Worm (Caenorhabditis elegans) whole organism, late embryonic: ENCODE results near the gene ser-2.

Source experiments
- C08G9.2 ChIP-seq: sonication (generic microtip); optimal IDR thresholded peaks from 2 replicates; lab custom pipeline; 2016; ENCODE audit warnings: mild to moderate bottlenecking, missing genetic modification characterization, moderate library complexity, missing compliant biosample characterization
- K02D7.2 ChIP-seq: sonication (generic microtip); optimal IDR thresholded peaks from 2 replicates; lab custom pipeline; 2017; ENCODE audit warnings: mild to moderate bottlenecking, missing genetic modification characterization, missing compliant biosample characterization
- K09A11.1 ChIP-seq: sonication (generic microtip); optimal IDR thresholded peaks from 2 replicates; lab custom pipeline; 2017; ENCODE audit warnings: antibody characterized with exemption, mild to moderate bottlenecking, missing genetic modification characterization, missing compliant biosample characterization; ENCODE audit not compliant: insufficient read depth
- T23F11.4 ChIP-seq: fragments of 200-800 bp; sonication (Bioruptor generic); optimal IDR thresholded peaks from 2 replicates; lab custom pipeline; 2018; ENCODE audit warnings: mild to moderate bottlenecking, missing genetic modification characterization, missing compliant biosample characterization
- Y22D7AL.16 ChIP-seq: sonication (generic microtip); optimal IDR thresholded peaks from 2 replicates; lab custom pipeline; 2016; ENCODE audit warnings: missing genetic modification characterization, missing compliant biosample characterization
- ceh-14 ChIP-seq: sonication (generic microtip); optimal IDR thresholded peaks from 2 replicates; lab custom pipeline; 2016; ENCODE audit warnings: missing genotype, missing genetic modification characterization, missing compliant biosample characterization
- ceh-19 ChIP-seq: fragments of 200-800 bp; sonication (Bioruptor generic); optimal IDR thresholded peaks from 2 replicates; lab custom pipeline; 2018; ENCODE audit warnings: mild to moderate bottlenecking, missing genetic modification characterization, missing compliant biosample characterization
- ceh-2 ChIP-seq: sonication (generic microtip); optimal IDR thresholded peaks from 2 replicates; lab custom pipeline; 2016; ENCODE audit warnings: missing genotype, missing genetic modification characterization, missing compliant biosample characterization
- ceh-22 ChIP-seq: sonication (generic microtip); optimal IDR thresholded peaks from 2 replicates; lab custom pipeline; 2017; ENCODE audit warnings: missing biosample characterization, missing genetic modification characterization
- ceh-24 ChIP-seq: sonication (generic microtip); optimal IDR thresholded peaks from 2 replicates; lab custom pipeline; 2016; ENCODE audit warnings: mild to moderate bottlenecking, missing genetic modification characterization, missing compliant biosample characterization
- ceh-31 ChIP-seq: sonication (generic microtip); optimal IDR thresholded peaks from 2 replicates; lab custom pipeline; 2016; ENCODE audit warnings: missing genetic modification characterization, missing compliant biosample characterization
- ceh-34 ChIP-seq: sonication (generic microtip); optimal IDR thresholded peaks from 2 replicates; lab custom pipeline; 2016; ENCODE audit warnings: mild to moderate bottlenecking, missing genetic modification characterization, missing compliant biosample characterization
- ceh-48 ChIP-seq: sonication (generic microtip); optimal IDR thresholded peaks from 2 replicates; lab custom pipeline; 2016; ENCODE audit warnings: missing genetic modification characterization, inconsistent platforms, missing compliant biosample characterization
- ceh-6 ChIP-seq: fragments of 200-800 bp; sonication (Bioruptor generic); optimal IDR thresholded peaks from 2 replicates; lab custom pipeline; 2018; ENCODE audit warnings: mild to moderate bottlenecking, missing genetic modification characterization, missing compliant biosample characterization
- ceh-9 ChIP-seq: sonication (generic microtip); optimal IDR thresholded peaks from 2 replicates; lab custom pipeline; 2016; ENCODE audit warnings: mild to moderate bottlenecking, missing genetic modification characterization, inconsistent platforms, missing compliant biosample characterization
- che-1 ChIP-seq: sonication (generic microtip); optimal IDR thresholded peaks from 2 replicates; lab custom pipeline; 2016; ENCODE audit warnings: mild to moderate bottlenecking, missing genetic modification characterization, missing compliant biosample characterization
- dve-1 ChIP-seq: sonication (generic microtip); optimal IDR thresholded peaks from 2 replicates; lab custom pipeline; 2017; ENCODE audit warnings: antibody characterized with exemption, mild to moderate bottlenecking, missing genetic modification characterization, missing compliant biosample characterization
- ets-4 ChIP-seq: sonication (generic microtip); optimal IDR thresholded peaks from 2 replicates; lab custom pipeline; 2016; ENCODE audit warnings: missing genetic modification characterization, missing compliant biosample characterization
- fax-1 ChIP-seq: sonication (generic microtip); optimal IDR thresholded peaks from 2 replicates; lab custom pipeline; 2016; ENCODE audit warnings: missing genotype, missing genetic modification characterization, missing compliant biosample characterization
- fkh-10 ChIP-seq: fragments of 150-350 bp; optimal IDR thresholded peaks from 2 replicates; lab custom pipeline; 2014; ENCODE audit warnings: missing biosample characterization, missing genetic modification reagents, missing genetic modification characterization
- fkh-6 ChIP-seq: sonication (generic microtip); optimal IDR thresholded peaks from 2 replicates; lab custom pipeline; 2016; ENCODE audit warnings: missing genetic modification characterization, missing compliant biosample characterization
- gmeb-2 ChIP-seq: sonication (generic microtip); optimal IDR thresholded peaks from 2 replicates; lab custom pipeline; 2016; ENCODE audit warnings: missing genetic modification characterization, inconsistent platforms, missing compliant biosample characterization
- hlh-15 ChIP-seq: sonication (generic microtip); optimal IDR thresholded peaks from 2 replicates; lab custom pipeline; 2016; ENCODE audit warnings: missing genetic modification characterization, missing compliant biosample characterization
- hlh-30 ChIP-seq: sonication (generic microtip); optimal IDR thresholded peaks from 2 replicates; lab custom pipeline; 2017; ENCODE audit warnings: antibody characterized with exemption, missing genetic modification characterization, missing compliant biosample characterization; ENCODE audit not compliant: insufficient read depth
- hlh-6 ChIP-seq: sonication (generic microtip); optimal IDR thresholded peaks from 2 replicates; lab custom pipeline; 2016; ENCODE audit warnings: missing genotype, missing genetic modification characterization, missing compliant biosample characterization
- hlh-8 ChIP-seq: sonication (generic microtip); optimal IDR thresholded peaks from 2 replicates; lab custom pipeline; 2016; ENCODE audit warnings: missing genotype, missing genetic modification characterization, missing compliant biosample characterization
- lin-11 ChIP-seq: fragments of 200-800 bp; sonication (Bioruptor generic); optimal IDR thresholded peaks from 2 replicates; lab custom pipeline; 2018; ENCODE audit warnings: mild to moderate bottlenecking, missing genetic modification characterization, missing compliant biosample characterization
- madf-2 ChIP-seq: sonication (generic microtip); optimal IDR thresholded peaks from 2 replicates; lab custom pipeline; 2017; ENCODE audit warnings: missing genetic modification characterization, missing compliant biosample characterization
- nfya-1 ChIP-seq: sonication (generic microtip); optimal IDR thresholded peaks from 2 replicates; lab custom pipeline; 2017; ENCODE audit warnings: missing genetic modification characterization, mild to moderate bottlenecking, missing compliant biosample characterization, antibody characterized with exemption, moderate library complexity
- nhr-11 ChIP-seq: fragments of 150-350 bp; optimal IDR thresholded peaks from 2 replicates; lab custom pipeline; 2014; ENCODE audit warnings: missing biosample characterization, missing genetic modification characterization
- nhr-232 ChIP-seq: sonication (generic microtip); optimal IDR thresholded peaks from 2 replicates; lab custom pipeline; 2016; ENCODE audit warnings: missing genetic modification characterization, missing compliant biosample characterization
- odd-2 ChIP-seq: sonication (generic microtip); optimal IDR thresholded peaks from 2 replicates; lab custom pipeline; 2017; ENCODE audit warnings: antibody characterized with exemption, mild to moderate bottlenecking, missing genetic modification characterization, missing compliant biosample characterization
- pag-3 ChIP-seq: sonication (generic microtip); optimal IDR thresholded peaks from 2 replicates; lab custom pipeline; 2016; ENCODE audit warnings: missing compliant biosample characterization, missing genetic modification characterization, borderline replicate concordance
- pax-1 ChIP-seq: fragments of 150-350 bp; optimal IDR thresholded peaks from 2 replicates; lab custom pipeline; 2014; ENCODE audit warnings: missing biosample characterization, missing genetic modification characterization
- pha-2 ChIP-seq: sonication (generic microtip); optimal IDR thresholded peaks from 2 replicates; lab custom pipeline; 2017; ENCODE audit warnings: mild to moderate bottlenecking, missing genetic modification characterization, missing compliant biosample characterization
- pha-4 ChIP-seq: fragments of 150-350 bp; optimal IDR thresholded peaks from 2 replicates; lab custom pipeline; 2018; ENCODE audit warnings: missing biosample characterization, missing genetic modification reagents, missing genetic modification characterization
- pqm-1 ChIP-seq: sonication (generic microtip); optimal IDR thresholded peaks from 2 replicates; lab custom pipeline; 2016; ENCODE audit warnings: missing genetic modification characterization, missing compliant biosample characterization
- rnt-1 ChIP-seq: sonication (generic microtip); optimal IDR thresholded peaks from 2 replicates; lab custom pipeline; 2016; ENCODE audit warnings: missing genetic modification characterization, missing compliant biosample characterization
- tbx-2 ChIP-seq: sonication (generic microtip); optimal IDR thresholded peaks from 2 replicates; lab custom pipeline; 2016; ENCODE audit warnings: missing genetic modification characterization, missing compliant biosample characterization
- ttx-3 ChIP-seq: sonication (generic microtip); optimal IDR thresholded peaks from 2 replicates; lab custom pipeline; 2016; ENCODE audit warnings: missing genetic modification reagents, missing genetic modification characterization, missing compliant biosample characterization
- unc-3 ChIP-seq, 2 experiments: fragments of 200-800 bp in 1 of 2; sonication (Bioruptor generic) in 1 of 2; sonication (generic microtip) in 1 of 2; conservative IDR thresholded peaks in 1 of 2; optimal IDR thresholded peaks in 1 of 2; 2 replicates each; pipeline versions ENCODE4 v1.3.6 to Lab custom; 2016 to 2022; ENCODE audit warnings: missing compliant biosample characterization in 2 of 2, missing genetic modification characterization in 2 of 2, missing genetic modification reagents in 1 of 2
- unc-55 ChIP-seq: sonication (generic microtip); optimal IDR thresholded peaks from 2 replicates; lab custom pipeline; 2017; ENCODE audit warnings: missing biosample characterization, missing genetic modification reagents, missing genetic modification characterization
- unc-86 ChIP-seq: sonication (generic microtip); optimal IDR thresholded peaks from 2 replicates; lab custom pipeline; 2016; ENCODE audit warnings: missing genetic modification characterization, missing compliant biosample characterization

Gene ser-2

DNA sequence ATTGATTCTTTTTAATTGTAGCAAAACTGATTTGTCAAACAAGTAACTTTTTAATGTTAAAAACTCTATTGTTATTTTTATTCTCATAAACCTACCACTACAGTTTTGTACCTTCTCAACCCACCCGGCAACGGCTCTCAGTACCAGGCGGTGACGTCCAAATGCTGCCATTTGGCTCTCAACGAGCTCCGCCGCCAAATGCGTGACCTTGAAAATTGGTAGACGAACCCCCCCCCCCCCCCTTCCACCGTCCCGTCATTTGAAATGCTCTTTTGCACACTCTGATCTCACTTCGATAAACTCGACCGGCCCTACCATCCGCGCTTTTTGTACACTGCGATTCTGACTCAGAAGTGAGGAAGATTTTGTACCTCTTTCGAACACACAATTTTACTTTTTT, 5.9 kb upstream of the ser-2 start:
- TF ChIP-seq hlh-30 (tag; lab: Kevin White, UChicago) (no peak), T23F11.4 (GFP tag; lab: Kevin White, UChicago) (no peak), hlh-8 (tag; lab: Kevin White, UChicago) (no peak), Y22D7AL.16 (no peak)
- TF ChIP-seq, all 69 proteins: peak for 0

DNA sequence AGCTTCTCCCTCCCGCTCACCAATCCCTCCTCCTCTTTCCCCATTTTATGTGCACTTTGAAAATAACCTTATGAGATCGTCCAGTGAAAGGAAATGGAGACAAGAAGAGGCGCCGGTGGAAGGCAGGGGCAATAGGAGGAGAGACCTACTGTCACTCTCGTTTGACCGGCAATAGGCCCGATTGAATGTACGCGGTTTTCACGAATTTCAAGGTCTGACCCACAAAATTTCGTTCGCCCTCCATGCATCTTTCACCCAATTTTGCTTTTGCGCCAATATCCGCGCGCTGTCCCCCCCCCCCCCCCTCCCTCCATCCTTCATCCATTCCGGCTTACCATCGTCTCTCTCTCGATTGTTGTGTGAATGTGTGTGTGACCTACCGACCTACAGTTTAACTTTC, 4.9 kb upstream of the ser-2 start:
- peak; percentile 12 for TF ChIP-seq T23F11.4 (GFP tag; lab: Kevin White, UChicago)
- TF ChIP-seq gmeb-2 (tag; lab: Kevin White, UChicago): peak; percentile 6
- TF ChIP-seq ceh-9: no peak

DNA sequence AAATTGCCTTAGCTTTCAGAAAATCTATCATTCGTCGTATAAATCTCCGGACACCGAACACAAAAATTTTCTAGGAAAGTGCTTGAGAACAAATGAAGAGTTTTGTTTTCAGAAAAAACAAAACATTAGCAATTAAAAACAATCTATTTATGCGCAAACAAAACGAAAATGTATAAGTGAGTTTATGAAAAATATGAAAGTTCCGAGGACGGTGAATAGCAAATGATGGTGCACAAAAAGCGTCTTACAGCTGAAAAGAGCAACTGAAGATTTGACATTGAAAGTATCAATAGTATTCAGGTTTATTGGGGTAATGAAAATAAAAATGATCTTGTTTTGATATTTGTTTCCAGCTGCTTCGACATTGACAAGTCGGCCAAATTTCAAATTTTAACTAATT, 2.8 kb downstream of the ser-2 start:
- TF ChIP-seq pqm-1 (tag; lab: Kevin White, UChicago) (no peak), ceh-24 (tag; lab: Kevin White, UChicago) (no peak), hlh-6 (tag; lab: Kevin White, UChicago) (no peak), ceh-34 (tag; lab: Kevin White, UChicago) (no peak), unc-55 (GFP tag; lab: Kevin White, UChicago) (no peak), K02D7.2 (tag; lab: Kevin White, UChicago) (no peak), fkh-10 (GFP tag; lab: Kevin White, UChicago) (no peak), nhr-11 (no peak), unc-3 (GFP tag; conservative IDR thresholded peaks at IDR 0.05; lab: Robert Waterston, UW) (no peak), unc-3 (tag; optimal IDR thresholded peaks at IDR 0.05; lab: Kevin White, UChicago) (no peak), lin-11 (tag; lab: Kevin White, UChicago) (no peak), ets-4 (no peak), ceh-14 (tag; lab: Kevin White, UChicago) (no peak), ceh-2 (no peak)

DNA sequence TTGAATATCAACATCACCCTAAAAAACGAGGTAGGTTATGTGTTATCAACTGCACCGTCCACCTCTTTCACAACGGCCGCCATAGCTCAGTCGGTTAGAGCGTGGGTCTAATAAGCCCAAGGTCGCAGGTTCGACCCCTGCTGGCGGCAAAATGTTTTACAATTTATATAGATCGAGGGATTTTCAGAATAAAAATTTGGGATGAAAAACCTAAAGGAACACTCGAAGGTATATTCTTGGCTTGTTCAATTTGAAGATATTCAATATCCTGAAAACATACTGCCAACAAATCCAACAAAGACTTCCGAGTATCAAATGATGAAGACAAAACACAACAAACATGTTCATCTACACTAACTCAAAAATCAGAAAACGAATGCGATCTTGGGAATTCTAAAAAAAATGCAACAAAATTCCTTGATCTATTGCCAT, 5.4 kb downstream of the ser-2 start:
- TF ChIP-seq dve-1 (peak; percentile 58), rnt-1 (tag; lab: Kevin White, UChicago) (peak; percentile 12), ceh-14 (tag; lab: Kevin White, UChicago) (peak; percentile 37), T23F11.4 (GFP tag; lab: Kevin White, UChicago) (peak; percentile 31), ceh-34 (tag; lab: Kevin White, UChicago) (peak; percentile 65), hlh-15 (tag; lab: Kevin White, UChicago) (no peak), K09A11.1 (tag; lab: Kevin White, UChicago) (peak; percentile 62), gmeb-2 (tag; lab: Kevin White, UChicago) (peak; percentile 74), pax-1 (no peak), pqm-1 (tag; lab: Kevin White, UChicago) (no peak), hlh-30 (tag; lab: Kevin White, UChicago) (no peak), ceh-6 (GFP tag; lab: Kevin White, UChicago) (peak; percentile 79), fkh-6 (tag; lab: Kevin White, UChicago) (peak; percentile 1), hlh-8 (tag; lab: Kevin White, UChicago) (peak; percentile 5), Y22D7AL.16 (peak; percentile 15), lin-11 (tag; lab: Kevin White, UChicago) (peak; percentile 69), hlh-6 (tag; lab: Kevin White, UChicago) (peak; percentile 75), madf-2 (tag; lab: Kevin White, UChicago) (peak; percentile 44), fax-1 (tag; lab: Kevin White, UChicago) (peak; percentile 37), C08G9.2 (tag; lab: Kevin White, UChicago) (peak; percentile 29), ceh-19 (GFP tag; lab: Kevin White, UChicago) (peak; percentile 63), nfya-1 (tag; lab: Kevin White, UChicago) (no peak), ceh-22 (no peak), pag-3 (tag; lab: Kevin White, UChicago) (no peak), pha-2 (tag; lab: Kevin White, UChicago) (peak; percentile 63), unc-86 (tag; lab: Kevin White, UChicago) (peak; percentile 28), ceh-31 (tag; lab: Kevin White, UChicago) (no peak), tbx-2 (tag; lab: Kevin White, UChicago) (peak; percentile 34), ceh-2 (peak; percentile 64), nhr-232 (tag; lab: Kevin White, UChicago) (peak; percentile 56), ttx-3 (peak; percentile 52), odd-2 (tag; lab: Kevin White, UChicago) (peak; percentile 27), unc-55 (GFP tag; lab: Kevin White, UChicago) (no peak), ets-4 (no peak), pha-4 (tag; lab: Kevin White, UChicago) (no peak), che-1 (tag; lab: Kevin White, UChicago) (peak; percentile 74), nhr-11 (no peak), ceh-48 (tag; lab: Kevin White, UChicago) (peak; percentile 42)
